Fruit fly (Drosophila melanogaster): Measurements from ENCODE around the gene CG31407.

Gene CG31407

DNA sequence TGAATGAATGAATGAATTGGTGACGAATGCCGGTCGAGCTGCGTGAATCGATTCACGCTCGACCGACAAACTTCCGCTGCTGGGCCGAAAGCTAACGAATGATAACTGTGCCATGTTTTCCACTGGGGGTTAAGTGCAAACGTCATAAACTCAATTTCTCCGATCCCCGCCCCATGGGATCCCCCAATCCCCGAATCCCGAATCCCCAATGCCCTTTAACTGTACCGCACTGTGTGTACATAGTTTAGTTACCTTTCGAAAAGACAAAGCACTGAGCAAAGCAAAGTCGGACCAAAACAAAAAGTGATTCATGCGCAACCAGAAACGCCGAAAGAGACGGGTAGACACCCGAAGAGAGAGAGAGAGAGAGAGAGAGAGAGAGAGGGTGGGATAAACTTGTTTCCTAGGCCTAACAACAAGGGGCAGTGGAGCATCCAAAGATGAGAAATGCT lies 10.1 kb upstream of the CG31407 start:
- TF ChIP-seq CG10669 (GFP tag; optimal IDR thresholded peaks at IDR 0.05) (no peak), CG8319 (GFP tag; optimal IDR thresholded peaks at IDR 0.05) (no peak), ss (GFP tag; optimal IDR thresholded peaks at IDR 0.05) (peak in 1 of 2 experiments; percentile 38), CG32006 (GFP tag; optimal IDR thresholded peaks at IDR 0.05) (no peak), svp (GFP tag) (peak; percentile 67), dsx (GFP tag; optimal IDR thresholded peaks at IDR 0.05; ENCODE audit: poor library complexity, severe bottlenecking) (peak; percentile 6), Eip78C (GFP tag) (peak; percentile 44), CG9139 (GFP tag; optimal IDR thresholded peaks at IDR 0.05) (no peak), fkh (GFP tag; optimal IDR thresholded peaks at IDR 0.05) (peak; percentile 59), CG6276 (GFP tag; optimal IDR thresholded peaks at IDR 0.05) (peak; percentile 12)

- TF ChIP-seq Hr38 (GFP tag; optimal IDR thresholded peaks at IDR 0.05) = no peak
- TF ChIP-seq CG16779 (tag; optimal IDR thresholded peaks at IDR 0.05) = no peak
- TF ChIP-seq Ets21C (GFP tag; optimal IDR thresholded peaks at IDR 0.05) = no peak
- no peak for TF ChIP-seq salr (GFP tag; optimal IDR thresholded peaks at IDR 0.05)
- no peak for TF ChIP-seq CG9139 (GFP tag; optimal IDR thresholded peaks at IDR 0.05)
- TF ChIP-seq CG1621 (tag; optimal IDR thresholded peaks at IDR 0.05) = no peak
- no peak for TF ChIP-seq CG31627 (GFP tag; optimal IDR thresholded peaks at IDR 0.05)
- TF ChIP-seq CG6276 (GFP tag; optimal IDR thresholded peaks at IDR 0.05) = peak; percentile 4
- TF ChIP-seq CG6808 (GFP tag; optimal IDR thresholded peaks at IDR 0.05) = no peak
- no peak for TF ChIP-seq Sox14 (GFP tag; optimal IDR thresholded peaks at IDR 0.05)
- no peak for TF ChIP-seq fkh (GFP tag; optimal IDR thresholded peaks at IDR 0.05)
- no peak for TF ChIP-seq CG4318 (GFP tag; optimal IDR thresholded peaks at IDR 0.05)
- TF ChIP-seq CG15336 (GFP tag; IDR thresholded peaks at IDR 0.05) = 0 out of 2 replicates have a peak, but pooled peaks have one; percentile 20
- peak; percentile 60 for TF ChIP-seq svp (GFP tag)
- TF ChIP-seq Hr4 (GFP tag; optimal IDR thresholded peaks at IDR 0.05) = peak; percentile 16
- no peak for TF ChIP-seq CG3032 (tag; optimal IDR thresholded peaks at IDR 0.05)
- TF ChIP-seq Eip78C (GFP tag) = peak; percentile 51
- TF ChIP-seq CG8632 (GFP tag; optimal IDR thresholded peaks at IDR 0.05) = no peak
- no peak for TF ChIP-seq esn (GFP tag; optimal IDR thresholded peaks at IDR 0.05)
- TF ChIP-seq CG32006 (GFP tag; optimal IDR thresholded peaks at IDR 0.05) = peak; percentile 44
Measured at dm6 chr3R:10032951-10033720, 8.2 kb upstream of the CG31407 start.

dm6 chr3R:10031480-10031879 lies 6.5 kb upstream of the CG31407 start:
- no peak for TF ChIP-seq Eip93F (GFP tag; optimal IDR thresholded peaks at IDR 0.05)
- TF ChIP-seq svp (GFP tag) = no peak
- TF ChIP-seq Lpt (GFP tag; optimal IDR thresholded peaks at IDR 0.05) = no peak
- TF ChIP-seq CG11762 (GFP tag; optimal IDR thresholded peaks at IDR 0.05; ENCODE audit: insufficient read depth) = no peak
- no peak for TF ChIP-seq CG8632 (GFP tag; optimal IDR thresholded peaks at IDR 0.05)
- no peak for TF ChIP-seq CG32006 (GFP tag; optimal IDR thresholded peaks at IDR 0.05)
- no peak for TF ChIP-seq achi (GFP tag; optimal IDR thresholded peaks at IDR 0.05)
- TF ChIP-seq CG6276 (GFP tag; optimal IDR thresholded peaks at IDR 0.05) = no peak
- no peak for TF ChIP-seq Hr38 (GFP tag; optimal IDR thresholded peaks at IDR 0.05)

- TF ChIP-seq CG6276 (GFP tag; optimal IDR thresholded peaks at IDR 0.05) = peak; percentile 59
- TF ChIP-seq OdsH (GFP tag; optimal IDR thresholded peaks at IDR 0.05) = peak; percentile 8
- peak; percentile 23 for TF ChIP-seq Eip78C (GFP tag)
- peak; percentile 68 for TF ChIP-seq CG15336 (GFP tag; IDR thresholded peaks at IDR 0.05)
- TF ChIP-seq CG10669 (GFP tag; optimal IDR thresholded peaks at IDR 0.05) = no peak
- no peak for TF ChIP-seq acj6 (GFP tag; optimal IDR thresholded peaks at IDR 0.05)
- TF ChIP-seq Hr4 (GFP tag; optimal IDR thresholded peaks at IDR 0.05) = peak; percentile 54
- TF ChIP-seq dac (GFP tag; optimal IDR thresholded peaks at IDR 0.05) = peak; percentile 33
- TF ChIP-seq eg (GFP tag; IDR thresholded peaks at IDR 0.05) = peak; percentile 42; the same call in 1 of the 3 replicates
- peak; percentile 59 for TF ChIP-seq CG32006 (GFP tag; optimal IDR thresholded peaks at IDR 0.05)
Measured at dm6 chr3R:10028378-10028777, 3.4 kb upstream of the CG31407 start.

All from whole organism, prepupa.